Worm (Caenorhabditis elegans): Measurements from ENCODE around the gene W07G4.2.
A peak's percentile ranks its signal among the peaks of the same experiment; 100 is the strongest.

The W07G4.2 gene

DNA sequence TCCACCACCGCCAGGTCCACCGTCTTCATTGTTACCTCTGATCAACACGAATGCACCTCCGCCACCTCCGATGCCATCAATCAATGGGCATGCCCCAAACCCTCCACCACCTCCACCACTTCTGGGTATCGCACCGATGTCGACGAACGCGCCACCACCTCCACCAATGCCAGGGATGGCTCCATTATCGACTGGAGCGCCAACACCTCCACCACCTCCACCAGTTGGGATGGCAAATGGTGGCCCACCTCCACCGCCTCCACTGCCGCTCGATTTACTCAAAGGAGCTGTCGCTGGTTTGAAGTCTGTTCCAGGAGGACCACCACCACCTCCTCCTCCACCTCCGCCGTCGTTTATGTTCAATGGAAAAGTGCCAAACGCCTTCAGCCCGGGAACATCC is 32.0 kb downstream of the W07G4.2 start:
- no peak for TF ChIP-seq daf-19 (GFP tag; conservative IDR thresholded peaks at IDR 0.05)
- peak; percentile 69 for TF ChIP-seq aha-1 (tag)
- no peak for TF ChIP-seq T26A8.4 (GFP tag; IDR thresholded peaks at IDR 0.05)
- no peak for TF ChIP-seq dmd-6 (GFP tag; IDR thresholded peaks at IDR 0.05)
- peak; percentile 71; the same call in 1 of the 2 replicates for TF ChIP-seq D1046.2 (GFP tag; IDR thresholded peaks at IDR 0.05)
- TF ChIP-seq spr-1 (tag; optimal IDR thresholded peaks at IDR 0.05), result no peak
- no peak for TF ChIP-seq lir-3 (tag; optimal IDR thresholded peaks at IDR 0.05)
- TF ChIP-seq saeg-2 (GFP tag; IDR thresholded peaks at IDR 0.05), result no peak
- TF ChIP-seq nhr-77 (tag; optimal IDR thresholded peaks at IDR 0.05), result no peak
- TF ChIP-seq nhr-10 (tag; optimal IDR thresholded peaks at IDR 0.05), result no peak
- TF ChIP-seq aly-2 (tag; optimal IDR thresholded peaks at IDR 0.05), result no peak
- peak; percentile 90 for TF ChIP-seq set-16 (GFP tag; IDR thresholded peaks at IDR 0.05)

DNA sequence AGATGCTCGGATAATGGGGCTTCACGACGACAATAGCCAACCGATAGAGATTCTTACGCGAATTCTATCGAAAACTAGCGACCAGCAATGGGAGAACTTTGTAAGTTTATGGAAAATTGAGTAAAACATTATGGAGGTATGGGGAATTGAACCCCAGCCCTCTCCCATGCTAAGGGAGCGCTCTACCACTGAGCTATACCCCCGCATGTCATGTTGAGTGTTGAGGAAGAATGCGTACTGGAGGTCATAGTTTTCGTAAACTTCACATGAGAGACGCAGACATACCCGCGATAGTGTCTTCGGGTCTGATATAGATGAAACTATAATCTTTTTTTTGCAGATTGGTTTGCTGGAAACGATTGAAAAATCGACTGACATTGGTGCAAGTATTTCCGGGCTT is 33.0 kb downstream of the W07G4.2 start:
- TF ChIP-seq saeg-2 (GFP tag; IDR thresholded peaks at IDR 0.05), result no peak
- peak; percentile 66 for TF ChIP-seq nhr-111 (GFP tag; optimal IDR thresholded peaks at IDR 0.05)
- peak; percentile 63 for TF ChIP-seq nhr-77 (tag; optimal IDR thresholded peaks at IDR 0.05)
- peak; percentile 94 for TF ChIP-seq daf-19 (GFP tag; conservative IDR thresholded peaks at IDR 0.05)
- no peak for TF ChIP-seq ama-1 (optimal IDR thresholded peaks at IDR 0.05)
- no peak for TF ChIP-seq ztf-11 (tag; optimal IDR thresholded peaks at IDR 0.05)
- no peak for TF ChIP-seq lin-29 (GFP tag; IDR thresholded peaks at IDR 0.05)
- peak in 1 of 2 experiments; percentile 58 for TF ChIP-seq hif-1 (tag; optimal IDR thresholded peaks at IDR 0.05)
- TF ChIP-seq ceh-62 (tag; optimal IDR thresholded peaks at IDR 0.05), result no peak
- peak; percentile 93 for TF ChIP-seq egl-43 (GFP tag; IDR thresholded peaks at IDR 0.05)
- peak; percentile 92 for TF ChIP-seq pha-4 (GFP tag; IDR thresholded peaks at IDR 0.05)
- no peak for TF ChIP-seq pha-4 (tag; optimal IDR thresholded peaks at IDR 0.05)
- TF ChIP-seq ZK337.2 (GFP tag; IDR thresholded peaks at IDR 0.05), result 0 out of 2 replicates have a peak, but pooled peaks have one; percentile 49
- TF ChIP-seq dmd-6 (GFP tag; IDR thresholded peaks at IDR 0.05), result peak; percentile 65
- TF ChIP-seq T20F7.1 (GFP tag; optimal IDR thresholded peaks at IDR 0.05), result no peak
- no peak for TF ChIP-seq fos-1 (tag; optimal IDR thresholded peaks at IDR 0.05)
- TF ChIP-seq tag-97 (GFP tag; IDR thresholded peaks at IDR 0.05), result no peak
- TF ChIP-seq lin-1 (GFP tag; IDR thresholded peaks at IDR 0.05), result peak; percentile 75
- peak; percentile 94 for TF ChIP-seq hmg-1.1 (GFP tag; IDR thresholded peaks at IDR 0.05)
- TF ChIP-seq lsy-2 (tag; optimal IDR thresholded peaks at IDR 0.05), result no peak
- TF ChIP-seq Y5F2A.4 (GFP tag; optimal IDR thresholded peaks at IDR 0.05), result peak; percentile 69
- peak; percentile 52 for TF ChIP-seq F37D6.2 (tag; optimal IDR thresholded peaks at IDR 0.05)
- no peak for TF ChIP-seq jun-1 (tag; optimal IDR thresholded peaks at IDR 0.05)
- peak; percentile 81 for TF ChIP-seq arid-1 (GFP tag; conservative IDR thresholded peaks at IDR 0.05)
- peak; percentile 88 for TF ChIP-seq T26A8.4 (GFP tag; IDR thresholded peaks at IDR 0.05)
- TF ChIP-seq nhr-41 (GFP tag; IDR thresholded peaks at IDR 0.05), result peak; percentile 89
- TF ChIP-seq fkh-10 (GFP tag; optimal IDR thresholded peaks at IDR 0.05), result no peak
- TF ChIP-seq lim-7 (GFP tag; IDR thresholded peaks at IDR 0.05), result peak; percentile 95
- peak; percentile 83 for TF ChIP-seq vab-7 (GFP tag; IDR thresholded peaks at IDR 0.05)
- peak; percentile 68 for TF ChIP-seq nhr-48 (tag; optimal IDR thresholded peaks at IDR 0.05)
- peak; percentile 62 for TF ChIP-seq gei-8 (GFP tag; optimal IDR thresholded peaks at IDR 0.05)
- TF ChIP-seq unc-130 (GFP tag; optimal IDR thresholded peaks at IDR 0.05), result peak; percentile 50
- TF ChIP-seq rbr-2 (tag; optimal IDR thresholded peaks at IDR 0.05), result peak; percentile 68
- peak; percentile 46 for TF ChIP-seq dpl-1 (GFP tag; optimal IDR thresholded peaks at IDR 0.05)
- no peak for TF ChIP-seq snpc-4 (tag; optimal IDR thresholded peaks at IDR 0.05)
- peak; percentile 42 for TF ChIP-seq aha-1 (tag)
- peak; percentile 71 for TF ChIP-seq nhr-102 (tag; optimal IDR thresholded peaks at IDR 0.05)
- peak; percentile 72 for TF ChIP-seq nhr-28 (tag; optimal IDR thresholded peaks at IDR 0.05)
- peak; percentile 53; the same call in 1 of the 2 replicates for TF ChIP-seq madf-9 (GFP tag; conservative IDR thresholded peaks at IDR 0.05)
- TF ChIP-seq lin-13 (GFP tag; optimal IDR thresholded peaks at IDR 0.05), result peak; percentile 36
- no peak for TF ChIP-seq set-16 (GFP tag; IDR thresholded peaks at IDR 0.05)
- peak; percentile 85 for TF ChIP-seq ctbp-1 (GFP tag; IDR thresholded peaks at IDR 0.05)
- no peak for TF ChIP-seq nhr-10 (tag; optimal IDR thresholded peaks at IDR 0.05)
- TF ChIP-seq duxl-1 (tag; optimal IDR thresholded peaks at IDR 0.05; ENCODE audit: poor library complexity), result peak; percentile 61
- 0 out of 2 replicates have a peak, but pooled peaks have one; percentile 65 for TF ChIP-seq Y75B8A.6 (GFP tag; IDR thresholded peaks at IDR 0.05)
- TF ChIP-seq D1046.2 (GFP tag; IDR thresholded peaks at IDR 0.05), result peak; percentile 69; the same call in 1 of the 2 replicates

Data from whole organism, L4 larva.